Fruit fly (Drosophila melanogaster) whole organism, embryonic: ENCODE data around the gene Rad17.
A peak's percentile ranks its signal among the peaks of the same experiment; 100 is the strongest.

Source experiments
- Aef1 ChIP-seq: fragments of 200-800 bp; sonication (Bioruptor generic); IDR thresholded peaks from 3 replicates; pipeline ENCODE4 v1.3.6; 2022; ENCODE audit warnings: missing biosample characterization, missing genetic modification characterization
- B-H2 ChIP-seq: fragments of 200-800 bp; sonication (Bioruptor generic); optimal IDR thresholded peaks from 2 replicates; lab custom pipeline; 2018; ENCODE audit warnings: missing biosample characterization, mild to moderate bottlenecking, missing genetic modification characterization
- CG14050 ChIP-seq: fragments of 200-800 bp; sonication (Bioruptor generic); IDR thresholded peaks from 3 replicates; pipeline ENCODE4 v1.3.6; 2022; ENCODE audit warnings: missing biosample characterization, missing genetic modification characterization
- CG15073 ChIP-seq: fragments of 200-800 bp; sonication (Bioruptor generic); optimal IDR thresholded peaks from 2 replicates; lab custom pipeline; 2016; ENCODE audit warnings: missing biosample characterization, missing genetic modification characterization
- CG15269 ChIP-seq: fragments of 200-800 bp; sonication (Bioruptor generic); optimal IDR thresholded peaks from 2 replicates; lab custom pipeline; 2018; ENCODE audit warnings: missing biosample characterization, mild to moderate bottlenecking, missing genetic modification characterization, moderate library complexity
- CG17328 ChIP-seq: fragments of 200-800 bp; sonication (Bioruptor generic); IDR thresholded peaks from 2 replicates; pipeline ENCODE4 v1.3.6; 2022; ENCODE audit warnings: missing biosample characterization, missing genetic modification characterization
- CG2199 ChIP-seq: fragments of 200-800 bp; sonication (Bioruptor generic); IDR thresholded peaks from 3 replicates; pipeline ENCODE4 v1.3.6; 2022; ENCODE audit warnings: missing biosample characterization, missing genetic modification characterization
- CG2875 ChIP-seq: fragments of 200-800 bp; sonication (Bioruptor generic); optimal IDR thresholded peaks from 2 replicates; lab custom pipeline; 2017; ENCODE audit warnings: missing biosample characterization, mild to moderate bottlenecking, missing genetic modification characterization, missing genetic modification reagents
- CG32772 ChIP-seq: fragments of 200-800 bp; sonication (Bioruptor generic); IDR thresholded peaks from 2 replicates; pipeline ENCODE4 v1.3.6; 2022; ENCODE audit warnings: missing biosample characterization, missing genetic modification characterization
- CG3838 ChIP-seq: fragments of 200-800 bp; sonication (Bioruptor generic); optimal IDR thresholded peaks from 3 replicates; lab custom pipeline; 2016; ENCODE audit warnings: missing biosample characterization, missing genetic modification characterization
- CG4282 ChIP-seq: fragments of 200-800 bp; sonication (Bioruptor generic); optimal IDR thresholded peaks from 2 replicates; lab custom pipeline; 2016; ENCODE audit warnings: missing biosample characterization, missing genetic modification characterization
- CG4820 ChIP-seq: fragments of 200-800 bp; sonication (Bioruptor generic); optimal IDR thresholded peaks from 3 replicates; lab custom pipeline; 2016; ENCODE audit warnings: missing biosample characterization, missing genetic modification characterization
- CG6683 ChIP-seq: fragments of 200-800 bp; sonication (Bioruptor generic); optimal IDR thresholded peaks from 2 replicates; lab custom pipeline; 2017; ENCODE audit warnings: missing biosample characterization, mild to moderate bottlenecking, missing genetic modification characterization, missing genetic modification reagents
- CG6689 ChIP-seq: fragments of 200-800 bp; sonication (Bioruptor generic); IDR thresholded peaks from 2 replicates; pipeline ENCODE4 v1.3.6; 2022; ENCODE audit warnings: missing biosample characterization, missing genetic modification characterization
- CG6765 ChIP-seq: fragments of 200-800 bp; sonication (Bioruptor generic); optimal IDR thresholded peaks from 3 replicates; lab custom pipeline; 2017; ENCODE audit warnings: missing biosample characterization, mild to moderate bottlenecking, missing genetic modification characterization
- CG7786 ChIP-seq: fragments of 200-800 bp; sonication (Bioruptor generic); optimal IDR thresholded peaks from 2 replicates; lab custom pipeline; 2016; ENCODE audit warnings: missing biosample characterization, missing genetic modification characterization
- CG8924 ChIP-seq: fragments of 200-800 bp; optimal IDR thresholded peaks from 3 replicates; lab custom pipeline; 2019; ENCODE audit warnings: missing biosample characterization, mild to moderate bottlenecking, missing genetic modification characterization, moderate library complexity
- CG9876 ChIP-seq: fragments of 200-800 bp; sonication (Bioruptor generic); optimal IDR thresholded peaks from 2 replicates; lab custom pipeline; 2016; ENCODE audit warnings: missing biosample characterization, missing genetic modification characterization
- Chrac-16 ChIP-seq: fragments of 200-800 bp; sonication (Bioruptor generic); optimal IDR thresholded peaks from 3 replicates; lab custom pipeline; 2016; ENCODE audit warnings: missing biosample characterization, missing genetic modification characterization
- CrebB ChIP-seq: fragments of 200-800 bp; sonication (Bioruptor generic); optimal IDR thresholded peaks from 3 replicates; lab custom pipeline; 2018; ENCODE audit warnings: missing biosample characterization, mild to moderate bottlenecking, missing genetic modification characterization
- Dek ChIP-seq: fragments of 200-800 bp; sonication (Bioruptor generic); optimal IDR thresholded peaks from 3 replicates; lab custom pipeline; 2019; ENCODE audit warnings: missing biosample characterization, mild to moderate bottlenecking, missing genetic modification characterization, moderate library complexity
- Dll ChIP-seq: fragments of 200-800 bp; sonication (Bioruptor generic); IDR thresholded peaks from 4 replicates; pipeline ENCODE4 v1.3.6; 2022; ENCODE audit warnings: missing biosample characterization, missing genetic modification characterization; ENCODE audit not compliant: partially characterized antibody
- Doc2 ChIP-seq: fragments of 200-800 bp; sonication (Bioruptor generic); IDR thresholded peaks from 2 replicates; pipeline ENCODE4 v1.3.6; 2022; ENCODE audit warnings: missing biosample characterization, missing genetic modification characterization
- Ets97D ChIP-seq: fragments of 200-800 bp; sonication (Bioruptor generic); optimal IDR thresholded peaks from 3 replicates; lab custom pipeline; 2016; ENCODE audit warnings: missing biosample characterization, missing genetic modification characterization
- Gsc ChIP-seq: fragments of 200-800 bp; sonication (Bioruptor generic); IDR thresholded peaks from 2 replicates; pipeline ENCODE4 v1.3.6; 2022; ENCODE audit warnings: missing biosample characterization, missing genetic modification characterization
- HLH4C ChIP-seq: fragments of 200-800 bp; sonication (Bioruptor generic); IDR thresholded peaks from 3 replicates; pipeline ENCODE4 v1.3.6; 2022; ENCODE audit warnings: missing biosample characterization, missing genetic modification characterization; ENCODE audit not compliant: partially characterized antibody
- Hsf ChIP-seq: fragments of 200-800 bp; sonication (Bioruptor generic); optimal IDR thresholded peaks from 3 replicates; lab custom pipeline; 2016; ENCODE audit warnings: missing biosample characterization, missing genetic modification characterization
- Neu2 ChIP-seq: fragments of 200-800 bp; sonication (Bioruptor generic); optimal IDR thresholded peaks from 3 replicates; lab custom pipeline; 2016; ENCODE audit warnings: missing biosample characterization, missing genetic modification characterization, borderline replicate concordance
- PHDP ChIP-seq: fragments of 200-800 bp; sonication (Bioruptor generic); optimal IDR thresholded peaks from 3 replicates; lab custom pipeline; 2018; ENCODE audit warnings: missing biosample characterization, mild to moderate bottlenecking, missing genetic modification characterization, moderate library complexity
- Xbp1 ChIP-seq: fragments of 200-800 bp; sonication (Bioruptor generic); optimal IDR thresholded peaks from 3 replicates; lab custom pipeline; 2016; ENCODE audit warnings: missing biosample characterization, mild to moderate bottlenecking, missing genetic modification characterization
- al ChIP-seq: fragments of 200-800 bp; sonication (Bioruptor generic); IDR thresholded peaks from 2 replicates; pipeline ENCODE4 v1.3.6; 2022; ENCODE audit warnings: missing biosample characterization, missing genetic modification characterization
- ase ChIP-seq: fragments of 200-800 bp; sonication (Bioruptor generic); IDR thresholded peaks from 3 replicates; pipeline ENCODE4 v1.3.6; 2022; ENCODE audit warnings: missing biosample characterization, missing genetic modification characterization
- ash1 ChIP-seq: fragments of 200-800 bp; sonication (Bioruptor generic); optimal IDR thresholded peaks from 2 replicates; lab custom pipeline; 2018; ENCODE audit warnings: missing biosample characterization, mild to moderate bottlenecking, missing genetic modification characterization
- chif ChIP-seq, 2 experiments: fragments of 200-800 bp; sonication (Bioruptor generic); optimal IDR thresholded peaks; 3 replicates each; lab custom pipeline; 2016; ENCODE audit warnings: missing biosample characterization in 2 of 2, missing genetic modification characterization in 2 of 2
- ci ChIP-seq: fragments of 200-800 bp; sonication (Bioruptor generic); IDR thresholded peaks from 3 replicates; pipeline ENCODE4 v1.3.6; 2022; ENCODE audit warnings: missing biosample characterization, missing genetic modification characterization
- grau ChIP-seq: fragments of 200-800 bp; optimal IDR thresholded peaks from 3 replicates; lab custom pipeline; 2019; ENCODE audit warnings: missing biosample characterization, mild to moderate bottlenecking, missing genetic modification characterization, moderate library complexity
- grn ChIP-seq: fragments of 200-800 bp; sonication (Bioruptor generic); optimal IDR thresholded peaks from 3 replicates; lab custom pipeline; 2017; ENCODE audit warnings: missing biosample characterization, missing genetic modification characterization
- gro ChIP-seq: fragments of 200-800 bp; sonication (Bioruptor generic); optimal IDR thresholded peaks from 2 replicates; lab custom pipeline; 2016; ENCODE audit warnings: missing biosample characterization, missing genetic modification characterization
- ham ChIP-seq: fragments of 200-800 bp; sonication (Bioruptor generic); IDR thresholded peaks from 2 replicates; pipeline ENCODE4 v1.3.6; 2022; ENCODE audit warnings: missing biosample characterization, missing genetic modification characterization
- insv ChIP-seq, 2 experiments: fragments of 200-800 bp; sonication (Bioruptor generic); optimal IDR thresholded peaks; 3 replicates each; lab custom pipeline; 2016 to 2018; ENCODE audit warnings: missing biosample characterization in 2 of 2, missing genetic modification characterization in 2 of 2
- nau ChIP-seq: fragments of 200-800 bp; sonication (Bioruptor generic); optimal IDR thresholded peaks from 3 replicates; lab custom pipeline; 2017; ENCODE audit warnings: missing biosample characterization, mild to moderate bottlenecking, missing genetic modification characterization, missing genetic modification reagents
- ro ChIP-seq: fragments of 200-800 bp; sonication (Bioruptor generic); IDR thresholded peaks from 2 replicates; pipeline ENCODE4 v1.3.6; 2022; ENCODE audit warnings: missing biosample characterization, missing genetic modification characterization
- salm ChIP-seq: fragments of 200-800 bp; sonication (Bioruptor generic); optimal IDR thresholded peaks from 2 replicates; lab custom pipeline; 2018; ENCODE audit warnings: missing biosample characterization, mild to moderate bottlenecking, missing genetic modification characterization
- sens ChIP-seq: fragments of 200-800 bp; sonication (Bioruptor generic); peaks from one replicate; lab custom pipeline; 2016; ENCODE audit warnings: missing biosample characterization, missing genetic modification characterization
- sisA ChIP-seq: fragments of 200-800 bp; sonication (Bioruptor generic); IDR thresholded peaks from 2 replicates; pipeline ENCODE4 v1.3.6; 2022; ENCODE audit warnings: missing biosample characterization, missing genetic modification characterization
- tin ChIP-seq: fragments of 200-800 bp; sonication (Bioruptor generic); optimal IDR thresholded peaks from 3 replicates; lab custom pipeline; 2016; ENCODE audit warnings: missing biosample characterization, missing genetic modification characterization
- ttk ChIP-seq: fragments of 200-800 bp; sonication (Bioruptor generic); IDR thresholded peaks from 2 replicates; pipeline ENCODE4 v2.1.2; 2022; ENCODE audit warnings: missing biosample characterization, missing genetic modification characterization
- unc-4 ChIP-seq: fragments of 200-800 bp; sonication (Bioruptor generic); IDR thresholded peaks from 2 replicates; pipeline ENCODE4 v1.3.6; 2022; ENCODE audit warnings: missing biosample characterization, missing genetic modification characterization; ENCODE audit not compliant: partially characterized antibody
- wdn ChIP-seq: fragments of 200-800 bp; sonication (Bioruptor generic); IDR thresholded peaks from 2 replicates; pipeline ENCODE4 v1.3.6; 2022; ENCODE audit warnings: missing biosample characterization, missing genetic modification characterization
- zf30C ChIP-seq: fragments of 200-800 bp; sonication (Bioruptor generic); optimal IDR thresholded peaks from 3 replicates; lab custom pipeline; 2018; ENCODE audit warnings: missing biosample characterization, mild to moderate bottlenecking, missing genetic modification characterization

The Rad17 gene

DNA sequence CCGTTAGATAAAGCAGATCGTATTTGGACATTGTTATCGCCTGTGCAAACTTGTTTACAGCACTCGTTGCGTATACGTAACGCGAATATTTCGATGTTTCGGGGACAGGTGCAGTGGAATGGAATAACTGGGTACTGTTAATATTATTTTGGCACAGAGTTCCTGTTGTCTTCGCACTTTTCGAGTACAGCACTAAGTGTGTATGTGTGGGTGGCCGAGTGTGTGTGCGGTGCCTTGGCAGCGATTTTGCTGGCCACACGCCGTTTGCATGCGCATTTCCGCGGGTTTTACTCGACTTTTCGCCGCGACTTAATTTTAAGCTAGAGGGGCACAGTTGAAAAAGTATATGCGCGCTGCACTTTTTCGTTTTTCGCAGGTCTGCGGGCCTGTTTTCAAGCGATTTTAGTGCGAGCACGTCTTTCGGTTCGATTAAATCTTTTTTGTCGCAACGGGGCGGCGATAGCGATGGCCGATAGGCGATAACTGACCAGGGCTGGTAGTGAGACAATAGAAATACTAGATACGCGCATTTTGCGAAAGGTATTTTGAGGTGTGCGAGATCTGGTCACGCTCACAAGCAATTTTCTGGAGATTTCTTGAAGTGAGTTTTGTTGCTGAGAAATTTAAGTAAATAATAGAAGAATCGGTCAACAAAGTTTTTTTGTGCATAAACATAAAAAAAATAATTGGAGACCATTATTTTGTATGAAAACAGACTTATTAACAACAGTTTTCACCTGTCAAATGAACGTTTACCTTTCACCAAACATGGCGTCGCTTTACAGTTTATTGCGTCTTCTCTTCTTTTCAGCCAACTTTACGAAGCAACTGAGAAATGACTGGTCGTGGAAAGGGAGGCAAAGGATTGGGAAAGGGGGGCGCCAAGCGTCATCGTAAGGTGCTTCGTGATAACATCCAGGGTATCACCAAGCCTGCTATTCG lies 37.5 kb downstream of the Rad17 start, which contains the start of the genes put and His4r (continued):
- TF ChIP-seq CG9876 (no peak), CG6689 (no peak), ttk (GFP tag; lab: Robert Waterston, UW) (no peak), Dek (tag; lab: Kevin White, UChicago) (peak; percentile 31), CG2199 (no peak; the same call in 2 of the 3 replicates), unc-4 (peak; percentile 50; the same call in 1 of the 2 replicates), Dll (GFP tag; lab: Robert Waterston, UW) (peak; percentile 42; the same call in 1 of the 4 replicates), CG8924 (tag; lab: Kevin White, UChicago) (peak; percentile 44), zf30C (no peak), sens (GFP tag; lab: Kevin White, UChicago) (peak; percentile 93), tin (GFP tag; lab: Kevin White, UChicago) (peak; percentile 9), gro (GFP tag; lab: Kevin White, UChicago) (peak; percentile 45), CG2875 (GFP tag; lab: Kevin White, UChicago) (no peak), Hsf (peak; percentile 6), wdn (GFP tag; lab: Robert Waterston, UW) (no peak), PHDP (tag; lab: Kevin White, UChicago) (no peak), Gsc (GFP tag; lab: Robert Waterston, UW) (no peak), B-H2 (no peak), HLH4C (GFP tag; lab: Robert Waterston, UW) (peak; percentile 61; the same call in 2 of the 3 replicates), Doc2 (GFP tag; lab: Robert Waterston, UW) (no peak), salm (no peak), CG32772 (no peak), CG4820 (no peak), chif (GFP tag; optimal IDR thresholded peaks at IDR 0.05; lab: Kevin White, UChicago) (no peak), Ets97D (peak; percentile 82), ase (GFP tag; lab: Robert Waterston, UW) (no peak), Chrac-16 (no peak), grn (GFP tag; lab: Kevin White, UChicago) (peak; percentile 78), CG15269 (no peak), ham (no peak), Aef1 (GFP tag; lab: Robert Waterston, UW) (no peak), CG3838 (GFP tag; lab: Kevin White, UChicago) (no peak), nau (GFP tag; lab: Kevin White, UChicago) (no peak), insv (GFP tag; optimal IDR thresholded peaks at IDR 0.05; lab: Kevin White, UChicago) (peak in 1 of 2 experiments; percentile 29), CG6765 (GFP tag; lab: Kevin White, UChicago) (peak; percentile 10), CG14050 (GFP tag; lab: Robert Waterston, UW) (no peak), CG7786 (GFP tag; lab: Kevin White, UChicago) (peak; percentile 18), al (no peak), ro (GFP tag; lab: Robert Waterston, UW) (no peak), Neu2 (no peak), CrebB (tag; lab: Kevin White, UChicago) (peak; percentile 45), Xbp1 (GFP tag; lab: Kevin White, UChicago) (peak; percentile 21), sisA (no peak), CG15073 (GFP tag; lab: Kevin White, UChicago) (no peak), grau (peak; percentile 14), CG4282 (GFP tag; lab: Kevin White, UChicago) (no peak), CG6683 (GFP tag; lab: Kevin White, UChicago) (no peak), ci (peak; percentile 46; the same call in 1 of the 3 replicates), CG17328 (GFP tag; lab: Robert Waterston, UW) (no peak), ash1 (no peak)
